Worm (Caenorhabditis elegans): ENCODE results near the gene aps-2.

The aps-2 gene

ce11 chrX:4409591-4410279, 48.3 kb upstream of the aps-2 start:
- TF ChIP-seq mdl-1 (tag; optimal IDR thresholded peaks at IDR 0.05) (no peak), nhr-76 (tag; optimal IDR thresholded peaks at IDR 0.05) (no peak), lin-13 (GFP tag; optimal IDR thresholded peaks at IDR 0.05) (no peak), blmp-1 (tag; optimal IDR thresholded peaks at IDR 0.05) (no peak), xbp-1 (tag; optimal IDR thresholded peaks at IDR 0.05) (no peak), mef-2 (tag; optimal IDR thresholded peaks at IDR 0.05) (no peak), lin-15B (tag; optimal IDR thresholded peaks at IDR 0.05) (no peak), unc-130 (tag; optimal IDR thresholded peaks at IDR 0.05) (no peak), sup-37 (GFP tag; optimal IDR thresholded peaks at IDR 0.05) (no peak), nhr-12 (tag; optimal IDR thresholded peaks at IDR 0.05) (no peak), fkh-8 (tag; optimal IDR thresholded peaks at IDR 0.05) (no peak), nhr-84 (tag; optimal IDR thresholded peaks at IDR 0.05) (no peak), elt-3 (tag; optimal IDR thresholded peaks at IDR 0.05) (no peak), nhr-71 (tag; optimal IDR thresholded peaks at IDR 0.05) (no peak), aha-1 (tag; optimal IDR thresholded peaks at IDR 0.05) (no peak), aly-2 (tag; optimal IDR thresholded peaks at IDR 0.05) (no peak), egl-13 (tag; optimal IDR thresholded peaks at IDR 0.05) (no peak)

DNA sequence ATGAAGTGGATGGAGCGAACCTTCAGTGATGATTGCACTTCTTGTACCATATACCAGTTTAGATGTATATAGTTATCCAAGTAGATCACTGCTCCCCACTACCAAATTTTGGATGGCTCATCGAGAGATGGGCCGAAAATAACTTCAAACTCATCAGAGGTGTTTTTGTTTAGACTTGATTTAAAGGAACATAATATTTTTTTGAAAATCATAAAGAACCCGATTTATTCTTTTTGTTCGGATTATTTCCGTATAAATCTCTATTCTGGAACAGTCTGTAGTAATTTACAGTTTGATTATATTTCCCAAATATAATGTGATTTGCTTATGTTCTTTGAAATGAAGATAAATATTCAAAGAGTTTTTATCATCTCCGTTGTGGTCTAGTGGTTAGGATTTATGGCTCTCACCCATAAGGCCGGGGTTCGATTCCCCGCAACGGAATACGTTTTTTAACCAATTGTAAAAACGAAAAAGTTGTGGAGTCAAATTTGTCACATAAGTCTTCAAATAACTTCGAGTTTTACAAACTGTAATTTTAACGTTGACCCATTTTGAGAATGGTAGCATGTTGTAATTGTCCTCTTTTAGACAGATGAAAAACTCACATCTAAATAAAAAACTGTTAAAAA, 47.7 kb upstream of the aps-2 start:
- no peak for TF ChIP-seq nhr-11 (tag; optimal IDR thresholded peaks at IDR 0.05)
- TF ChIP-seq nhr-12 (tag; optimal IDR thresholded peaks at IDR 0.05) = no peak
- TF ChIP-seq alr-1 (tag; optimal IDR thresholded peaks at IDR 0.05; ENCODE audit: borderline replicate concordance) = no peak
- TF ChIP-seq xbp-1 (tag; optimal IDR thresholded peaks at IDR 0.05) = no peak
- TF ChIP-seq nhr-20 (tag; optimal IDR thresholded peaks at IDR 0.05) = no peak
- TF ChIP-seq fkh-10 (GFP tag; optimal IDR thresholded peaks at IDR 0.05) = no peak
- no peak for TF ChIP-seq elt-3 (tag; optimal IDR thresholded peaks at IDR 0.05)
- TF ChIP-seq sup-37 (GFP tag; optimal IDR thresholded peaks at IDR 0.05) = no peak
- TF ChIP-seq hlh-4 (tag; optimal IDR thresholded peaks at IDR 0.05) = no peak
- no peak for TF ChIP-seq mdl-1 (tag; optimal IDR thresholded peaks at IDR 0.05)
- TF ChIP-seq ceh-82 (tag; optimal IDR thresholded peaks at IDR 0.05) = no peak
- no peak for TF ChIP-seq unc-98 (GFP tag; IDR thresholded peaks at IDR 0.05)
- TF ChIP-seq grh-1 (GFP tag; IDR thresholded peaks at IDR 0.05) = no peak
- TF ChIP-seq aha-1 (tag; optimal IDR thresholded peaks at IDR 0.05) = no peak

DNA sequence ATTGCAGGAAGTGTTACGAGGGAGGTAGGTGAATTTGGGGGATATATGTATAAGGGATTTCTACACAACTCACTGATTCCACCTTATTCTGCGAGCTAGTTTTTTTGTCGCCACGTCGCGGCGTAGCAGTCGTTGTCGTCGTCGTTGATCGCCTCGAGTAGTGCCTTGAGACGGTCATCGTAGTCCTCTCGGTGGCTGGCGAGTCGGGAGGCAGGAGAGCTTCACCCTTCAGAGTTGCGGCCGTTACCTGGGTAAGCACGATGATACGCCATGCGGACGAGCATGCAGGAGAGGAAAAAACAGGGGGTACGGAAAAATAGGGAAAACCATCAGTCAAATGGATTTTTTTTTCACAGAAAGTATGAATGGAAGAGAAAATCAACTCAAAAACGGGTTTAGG, 44.9 kb upstream of the aps-2 start:
- TF ChIP-seq lir-3 (tag; optimal IDR thresholded peaks at IDR 0.05; ENCODE audit: poor library complexity) = no peak
- TF ChIP-seq lin-14 (GFP tag; optimal IDR thresholded peaks at IDR 0.05) = no peak
- no peak for TF ChIP-seq vab-15 (tag; optimal IDR thresholded peaks at IDR 0.05)
- no peak for TF ChIP-seq swsn-7 (tag; optimal IDR thresholded peaks at IDR 0.05)
- TF ChIP-seq fkh-10 (GFP tag; optimal IDR thresholded peaks at IDR 0.05) = no peak
- TF ChIP-seq aha-1 (tag; optimal IDR thresholded peaks at IDR 0.05) = no peak
- TF ChIP-seq dpl-1 (GFP tag; optimal IDR thresholded peaks at IDR 0.05) = no peak

DNA sequence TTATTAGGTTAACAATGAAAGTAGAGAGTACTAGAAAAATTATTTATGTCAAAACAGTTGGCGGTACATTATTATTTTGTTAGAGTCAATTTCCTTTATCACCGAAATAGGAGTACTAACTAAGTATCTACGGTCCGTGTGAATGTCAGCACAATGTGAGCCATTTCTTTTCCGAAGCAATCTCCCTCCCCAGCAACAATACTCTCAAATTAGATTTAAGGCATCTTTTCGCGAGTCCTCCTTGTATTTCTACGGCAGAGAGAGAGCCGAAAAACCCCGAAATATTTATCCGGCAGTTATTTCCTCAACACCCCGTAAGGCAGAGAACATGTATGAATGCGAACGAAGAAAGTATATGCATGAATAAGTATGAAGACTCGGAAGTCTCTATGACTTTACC, 42.8 kb upstream of the aps-2 start:
- TF ChIP-seq nhr-19 (GFP tag; conservative IDR thresholded peaks at IDR 0.05) (no peak), fkh-10 (GFP tag; optimal IDR thresholded peaks at IDR 0.05) (peak; percentile 28), lin-14 (GFP tag; optimal IDR thresholded peaks at IDR 0.05) (peak; percentile 17)

DNA sequence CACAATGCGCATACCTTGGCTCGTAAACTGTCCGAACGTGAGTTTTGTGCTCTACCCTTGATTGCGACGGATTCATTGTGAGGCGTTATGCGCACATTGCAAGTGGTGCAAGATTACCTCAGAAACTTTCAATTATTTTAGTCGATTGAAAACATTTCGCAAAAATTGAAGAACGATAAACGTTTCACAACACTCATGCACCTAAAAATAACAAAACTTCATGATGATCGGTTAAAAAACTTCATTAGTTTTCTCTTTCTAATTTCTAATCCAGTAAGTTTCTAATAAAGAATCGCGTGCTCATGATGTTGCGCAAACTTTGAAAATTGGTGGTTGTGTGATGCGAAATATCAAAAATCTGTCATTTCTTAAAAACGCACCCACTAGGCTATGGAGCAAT, 39.3 kb upstream of the aps-2 start, which contains the start of gene dop-1:
Gene dop-1 (minus strand): TSS at position 101 of the 400 bp plus-strand sequence.
- TF ChIP-seq ces-1 (GFP tag; optimal IDR thresholded peaks at IDR 0.05) (no peak), lin-15B (tag; optimal IDR thresholded peaks at IDR 0.05) (no peak), sptf-1 (tag; optimal IDR thresholded peaks at IDR 0.05) (no peak), egl-27 (tag; optimal IDR thresholded peaks at IDR 0.05) (no peak), ama-1 (optimal IDR thresholded peaks at IDR 0.05) (no peak), nhr-90 (tag; optimal IDR thresholded peaks at IDR 0.05; ENCODE audit: poor library complexity) (no peak), zip-4 (GFP tag; optimal IDR thresholded peaks at IDR 0.05) (no peak), hlh-4 (tag; optimal IDR thresholded peaks at IDR 0.05) (no peak), ceh-63 (GFP tag; optimal IDR thresholded peaks at IDR 0.05) (no peak), unc-30 (tag; optimal IDR thresholded peaks at IDR 0.05) (no peak), lsy-2 (tag; optimal IDR thresholded peaks at IDR 0.05) (no peak), xbp-1 (tag; optimal IDR thresholded peaks at IDR 0.05) (no peak), ets-5 (GFP tag; IDR thresholded peaks at IDR 0.05) (no peak), unc-98 (GFP tag; IDR thresholded peaks at IDR 0.05) (no peak), irx-1 (tag; optimal IDR thresholded peaks at IDR 0.05) (no peak), nhr-12 (tag; optimal IDR thresholded peaks at IDR 0.05) (no peak)

Measured in whole organism, L1 larva.